Fruit fly (Drosophila melanogaster): Measurements from ENCODE around the gene CG13398.

DNA sequence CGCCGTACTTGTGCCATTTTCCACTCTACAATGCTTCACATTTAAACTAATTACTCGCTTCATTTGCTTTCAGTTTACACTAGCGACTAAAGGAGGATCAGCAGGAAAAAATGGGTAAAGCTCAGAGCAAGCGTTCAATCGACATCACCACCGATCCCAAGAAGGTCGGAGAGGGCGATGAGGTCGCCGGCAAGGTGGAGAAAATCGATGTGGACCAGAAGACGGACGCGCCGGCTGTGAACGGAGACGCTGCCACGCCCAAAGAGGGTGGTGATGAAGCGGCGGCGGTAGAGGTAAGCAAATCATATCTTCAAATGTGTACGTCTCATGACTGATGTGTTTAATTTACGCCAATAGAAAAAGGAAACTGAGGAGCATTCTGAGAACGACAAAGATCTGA, 11.7 kb upstream of the CG13398 start:
- TF ChIP-seq psq (optimal IDR thresholded peaks at IDR 0.05), result no peak
- TF ChIP-seq Dll (optimal IDR thresholded peaks at IDR 0.05), result no peak
- TF ChIP-seq CG8478 (optimal IDR thresholded peaks at IDR 0.05), result no peak
- TF ChIP-seq pan (optimal IDR thresholded peaks at IDR 0.05), result no peak
- TF ChIP-seq usp (GFP tag; optimal IDR thresholded peaks at IDR 0.05), result no peak
